Fruit fly (Drosophila melanogaster): Measurements from ENCODE around the gene side-VII.
A peak's percentile ranks its signal among the peaks of the same experiment; 100 is the strongest.

side-VII gene

DNA sequence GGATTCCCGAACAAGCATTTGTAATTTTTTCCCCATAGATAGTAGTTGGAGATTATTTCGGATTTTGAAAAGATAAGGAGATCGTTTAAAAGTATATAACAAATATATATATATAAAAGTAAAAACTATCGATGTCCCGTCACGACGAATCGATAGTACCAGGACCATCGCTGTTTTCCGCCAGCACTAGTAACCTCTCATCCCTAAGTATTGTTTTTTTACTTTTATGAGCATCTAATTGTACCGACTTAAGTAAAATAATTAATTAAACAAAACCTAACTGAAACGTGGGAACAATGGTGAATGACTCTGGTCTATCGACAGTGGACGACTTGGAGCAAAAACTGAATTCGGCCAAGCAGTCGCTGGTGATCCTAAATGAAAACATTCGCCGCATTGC lies 934 bp upstream of the side-VII start, which contains the start of gene Pnn (continued):
- TF ChIP-seq Sox100B (GFP tag; optimal IDR thresholded peaks at IDR 0.05) (peak; percentile 6), Mes4 (GFP tag; optimal IDR thresholded peaks at IDR 0.05) (no peak), Med (GFP tag) (peak; percentile 56), CG9437 (GFP tag; optimal IDR thresholded peaks at IDR 0.05) (peak; percentile 22), Doc3 (GFP tag; IDR thresholded peaks at IDR 0.05; ENCODE audit: partially characterized antibody) (peak; percentile 86), Ets65A (GFP tag) (no peak), CG18262 (tag; optimal IDR thresholded peaks at IDR 0.05) (peak; percentile 17), CG7786 (GFP tag; optimal IDR thresholded peaks at IDR 0.05) (no peak), Xrp1 (GFP tag; IDR thresholded peaks at IDR 0.05) (no peak), seq (GFP tag; IDR thresholded peaks at IDR 0.05) (no peak), ara (GFP tag; IDR thresholded peaks at IDR 0.05) (no peak), Awh (GFP tag; IDR thresholded peaks at IDR 0.05) (no peak), CG10267 (tag; optimal IDR thresholded peaks at IDR 0.05) (peak; percentile 40), al (GFP tag; IDR thresholded peaks at IDR 0.05) (0 out of 2 replicates have a peak, but pooled peaks have one; percentile 6), stwl (tag; optimal IDR thresholded peaks at IDR 0.05) (peak; percentile 32), sd (tag; optimal IDR thresholded peaks at IDR 0.05) (no peak), pfk (GFP tag; optimal IDR thresholded peaks at IDR 0.05) (no peak), Trl (optimal IDR thresholded peaks at IDR 0.05) (no peak), Trl (GFP tag; optimal IDR thresholded peaks at IDR 0.05) (no peak), nmo (GFP tag; optimal IDR thresholded peaks at IDR 0.05) (peak; percentile 47), unc-4 (GFP tag; IDR thresholded peaks at IDR 0.05; ENCODE audit: partially characterized antibody) (peak; percentile 90), croc (GFP tag; conservative IDR thresholded peaks at IDR 0.05) (no peak), CG17385 (GFP tag; optimal IDR thresholded peaks at IDR 0.05) (no peak), MBD-R2 (GFP tag; IDR thresholded peaks at IDR 0.05) (peak; percentile 91), psq (GFP tag; optimal IDR thresholded peaks at IDR 0.05) (no peak), CG12391 (tag; optimal IDR thresholded peaks at IDR 0.05) (peak; percentile 49), CG5953 (GFP tag; IDR thresholded peaks at IDR 0.05) (no peak), ken (GFP tag; IDR thresholded peaks at IDR 0.05) (no peak), so (GFP tag; IDR thresholded peaks at IDR 0.05) (no peak), CG2120 (GFP tag; optimal IDR thresholded peaks at IDR 0.05) (peak; percentile 16), bab2 (GFP tag; optimal IDR thresholded peaks at IDR 0.05) (no peak), kni (GFP tag; optimal IDR thresholded peaks at IDR 0.05) (no peak), CG30431 (GFP tag; optimal IDR thresholded peaks at IDR 0.05) (no peak), Hr78 (GFP tag; optimal IDR thresholded peaks at IDR 0.05) (no peak), CG13287 (GFP tag; IDR thresholded peaks at IDR 0.05; ENCODE audit: partially characterized antibody) (peak; percentile 95), sug (tag; optimal IDR thresholded peaks at IDR 0.05) (peak; percentile 10), CG8281 (tag; optimal IDR thresholded peaks at IDR 0.05) (no peak), abd-A (tag; optimal IDR thresholded peaks at IDR 0.05) (peak; percentile 64), inv (GFP tag; IDR thresholded peaks at IDR 0.05; ENCODE audit: partially characterized antibody) (peak; percentile 86), schlank (tag; optimal IDR thresholded peaks at IDR 0.05) (no peak), CG31388 (GFP tag; optimal IDR thresholded peaks at IDR 0.05) (no peak), row (GFP tag; IDR thresholded peaks at IDR 0.05) (peak; percentile 84), CG8924 (tag; optimal IDR thresholded peaks at IDR 0.05) (peak; percentile 52), Ada2b (GFP tag; IDR thresholded peaks at IDR 0.05) (no peak), Asciz (GFP tag; optimal IDR thresholded peaks at IDR 0.05) (no peak), CG17568 (GFP tag; optimal IDR thresholded peaks at IDR 0.05) (no peak), CG14710 (tag; optimal IDR thresholded peaks at IDR 0.05) (peak; percentile 59), Sin3A (optimal IDR thresholded peaks at IDR 0.05) (no peak), CG6765 (GFP tag; optimal IDR thresholded peaks at IDR 0.05) (no peak), B-H2 (GFP tag; optimal IDR thresholded peaks at IDR 0.05) (peak; percentile 21), zen2 (GFP tag; IDR thresholded peaks at IDR 0.05; ENCODE audit: partially characterized antibody) (peak; percentile 85), Mad (GFP tag; optimal IDR thresholded peaks at IDR 0.05) (no peak)

Measured in whole organism, embryonic.